Worm (Caenorhabditis elegans): ENCODE data around the gene plpp-1.2.

DNA sequence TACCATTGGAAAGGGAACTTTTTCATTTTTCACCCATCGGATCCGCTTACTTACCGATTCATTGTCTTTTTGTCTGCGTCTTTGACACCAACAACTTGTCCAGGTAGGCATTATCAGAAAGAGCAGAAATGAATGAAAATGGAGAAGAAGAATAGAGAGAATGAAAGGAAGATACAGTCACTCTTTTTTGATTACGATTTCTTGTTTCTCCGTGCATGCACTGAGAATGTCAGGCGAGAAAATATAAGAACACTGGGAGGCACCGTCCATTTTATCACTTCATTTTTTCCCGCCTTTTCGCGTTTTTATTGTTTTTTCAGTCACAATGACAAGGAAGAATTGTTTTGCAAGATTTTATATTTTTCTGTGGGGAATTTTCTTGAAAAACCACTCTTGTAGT is 15.9 kb upstream of the plpp-1.2 start:
- no peak for TF ChIP-seq med-1 (GFP tag; optimal IDR thresholded peaks at IDR 0.05; ENCODE audit: insufficient read depth)
- no peak for TF ChIP-seq ztf-23 (GFP tag; IDR thresholded peaks at IDR 0.05)
